Worm (Caenorhabditis elegans) whole organism, L4/young adult: Measurements from ENCODE around the gene F07C6.2.

ENCODE experiments used
- W03F9.2 ChIP-seq: fragments of 150-350 bp; optimal IDR thresholded peaks from 2 replicates; lab custom pipeline; 2014; ENCODE audit warnings: missing biosample characterization, missing genetic modification characterization
- dao-5 ChIP-seq: sonication (generic microtip); optimal IDR thresholded peaks from 2 replicates; lab custom pipeline; 2016; ENCODE audit warnings: missing genotype, missing genetic modification characterization, moderate library complexity, missing compliant biosample characterization
- him-1 ChIP-seq: sonication (generic microtip); optimal IDR thresholded peaks from 2 replicates; lab custom pipeline; 2016; ENCODE audit warnings: missing genotype, missing genetic modification reagents, missing genetic modification characterization, missing compliant biosample characterization

ce11 chrIV:12790871-12791270 lies at the start of gene F07C6.2:
- TF ChIP-seq W03F9.2, result no peak
- no peak for TF ChIP-seq him-1 (tag; lab: Kevin White, UChicago)
- no peak for TF ChIP-seq dao-5
